Fruit fly (Drosophila melanogaster) whole organism, embryonic: ENCODE data around the gene Mo25.
A peak's percentile ranks its signal among the peaks of the same experiment; 100 is the strongest.

Source experiments
- Asciz ChIP-seq: fragments of 200-800 bp; sonication (Bioruptor generic); optimal IDR thresholded peaks from 2 replicates; lab custom pipeline; 2017; ENCODE audit warnings: missing biosample characterization, mild to moderate bottlenecking, missing genetic modification characterization, missing genetic modification reagents
- B-H1 ChIP-seq: fragments of 200-800 bp; sonication (Bioruptor generic); IDR thresholded peaks from 3 replicates; pipeline ENCODE4 v1.3.6; 2022; ENCODE audit warnings: missing biosample characterization, missing genetic modification characterization
- CG10565 ChIP-seq: fragments of 200-800 bp; sonication (Bioruptor generic); optimal IDR thresholded peaks from 3 replicates; lab custom pipeline; 2016; ENCODE audit warnings: missing biosample characterization, mild to moderate bottlenecking, missing genetic modification characterization
- CG11695 ChIP-seq: fragments of 200-800 bp; sonication (Bioruptor generic); IDR thresholded peaks from 3 replicates; pipeline ENCODE4 v1.3.6; 2022; ENCODE audit warnings: missing biosample characterization, missing genetic modification characterization
- CG12659 ChIP-seq: fragments of 200-800 bp; sonication (Bioruptor generic); optimal IDR thresholded peaks from 3 replicates; lab custom pipeline; 2017; ENCODE audit warnings: mild to moderate bottlenecking, missing biosample characterization, missing genetic modification reagents, missing genetic modification characterization
- CG14710 ChIP-seq: fragments of 200-800 bp; sonication (Bioruptor generic); optimal IDR thresholded peaks from 3 replicates; lab custom pipeline; 2019; ENCODE audit warnings: missing biosample characterization, mild to moderate bottlenecking, missing genetic modification characterization, moderate library complexity
- CG17186 ChIP-seq: fragments of 200-800 bp; sonication (Bioruptor generic); optimal IDR thresholded peaks from 3 replicates; lab custom pipeline; 2017; ENCODE audit warnings: missing biosample characterization, missing genetic modification reagents, missing genetic modification characterization
- CG2120 ChIP-seq: fragments of 200-800 bp; sonication (Bioruptor generic); optimal IDR thresholded peaks from 3 replicates; lab custom pipeline; 2016; ENCODE audit warnings: missing biosample characterization, missing genetic modification characterization
- CG2199 ChIP-seq: fragments of 200-800 bp; sonication (Bioruptor generic); IDR thresholded peaks from 3 replicates; pipeline ENCODE4 v1.3.6; 2022; ENCODE audit warnings: missing biosample characterization, missing genetic modification characterization
- CG2712 ChIP-seq: fragments of 200-800 bp; optimal IDR thresholded peaks from 3 replicates; lab custom pipeline; 2019; ENCODE audit warnings: missing biosample characterization, mild to moderate bottlenecking, missing genetic modification characterization, moderate library complexity
- CG30403 ChIP-seq: fragments of 200-800 bp; sonication (Bioruptor generic); optimal IDR thresholded peaks from 3 replicates; lab custom pipeline; 2016; ENCODE audit warnings: missing biosample characterization, missing genetic modification characterization
- CG33557 ChIP-seq: fragments of 200-800 bp; sonication (Bioruptor generic); optimal IDR thresholded peaks from 2 replicates; lab custom pipeline; 2019; ENCODE audit warnings: missing biosample characterization, mild to moderate bottlenecking, missing genetic modification characterization, moderate library complexity
- CG34376 ChIP-seq: fragments of 200-800 bp; sonication (Bioruptor generic); optimal IDR thresholded peaks from 2 replicates; lab custom pipeline; 2018; ENCODE audit warnings: missing biosample characterization, mild to moderate bottlenecking, missing genetic modification characterization
- CG34422 ChIP-seq: fragments of 200-800 bp; sonication (Bioruptor generic); IDR thresholded peaks from 3 replicates; pipeline ENCODE4 v1.3.6; 2022; ENCODE audit warnings: missing biosample characterization, missing genetic modification characterization
- CG4282 ChIP-seq: fragments of 200-800 bp; sonication (Bioruptor generic); optimal IDR thresholded peaks from 2 replicates; lab custom pipeline; 2016; ENCODE audit warnings: missing biosample characterization, missing genetic modification characterization
- CG4730 ChIP-seq: fragments of 200-800 bp; sonication (Bioruptor generic); IDR thresholded peaks from 2 replicates; pipeline ENCODE4 v1.3.6; 2022; ENCODE audit warnings: missing biosample characterization, missing genetic modification characterization
- CG6254 ChIP-seq: fragments of 200-800 bp; sonication (Bioruptor generic); optimal IDR thresholded peaks from 3 replicates; lab custom pipeline; 2017; ENCODE audit warnings: mild to moderate bottlenecking, missing biosample characterization, missing genetic modification reagents, missing genetic modification characterization
- CG9215 ChIP-seq: fragments of 200-800 bp; sonication (Bioruptor generic); IDR thresholded peaks from 2 replicates; pipeline ENCODE4 v1.3.6; 2022; ENCODE audit warnings: missing biosample characterization, missing genetic modification characterization
- CG9797 ChIP-seq: fragments of 200-800 bp; sonication (Bioruptor generic); optimal IDR thresholded peaks from 3 replicates; lab custom pipeline; 2018; ENCODE audit warnings: missing biosample characterization, mild to moderate bottlenecking, missing genetic modification characterization
- Fer1 ChIP-seq: fragments of 200-800 bp; sonication (Bioruptor generic); optimal IDR thresholded peaks from 2 replicates; lab custom pipeline; 2017; ENCODE audit warnings: missing biosample characterization, mild to moderate bottlenecking, missing genetic modification characterization
- Hand ChIP-seq: fragments of 200-800 bp; sonication (Bioruptor generic); optimal IDR thresholded peaks from 2 replicates; lab custom pipeline; 2017; ENCODE audit warnings: mild to moderate bottlenecking, missing biosample characterization, missing genetic modification reagents, missing genetic modification characterization
- Hr51 ChIP-seq, 2 experiments: fragments of 200-800 bp; sonication (Bioruptor generic); optimal IDR thresholded peaks; 2 replicates in 1 of 2; 3 replicates in 1 of 2; lab custom pipeline; 2016 to 2018; ENCODE audit warnings: missing biosample characterization in 2 of 2, missing genetic modification characterization in 2 of 2, mild to moderate bottlenecking in 1 of 2, moderate library complexity in 1 of 2
- Hsf ChIP-seq: fragments of 200-800 bp; sonication (Bioruptor generic); optimal IDR thresholded peaks from 3 replicates; lab custom pipeline; 2016; ENCODE audit warnings: missing biosample characterization, missing genetic modification characterization
- Med ChIP-seq: fragments of 200-800 bp; sonication (Bioruptor generic); peaks from one replicate; lab custom pipeline; 2016; ENCODE audit warnings: missing biosample characterization, missing genetic modification characterization, mild to moderate bottlenecking, inconsistent platforms, moderate library complexity
- Mes4 ChIP-seq: fragments of 200-800 bp; sonication (Bioruptor generic); optimal IDR thresholded peaks from 2 replicates; lab custom pipeline; 2016; ENCODE audit warnings: missing biosample characterization, missing genetic modification characterization
- Opbp ChIP-seq: fragments of 200-800 bp; sonication (Bioruptor generic); IDR thresholded peaks from 3 replicates; pipeline ENCODE4 v1.3.6; 2022; ENCODE audit warnings: missing biosample characterization, missing genetic modification characterization; ENCODE audit not compliant: partially characterized antibody
- Ptx1 ChIP-seq: fragments of 200-800 bp; sonication (Bioruptor generic); IDR thresholded peaks from 2 replicates; pipeline ENCODE4 v1.3.6; 2022; ENCODE audit warnings: missing biosample characterization, missing genetic modification characterization
- Scr ChIP-seq: fragments of 200-800 bp; sonication (Bioruptor generic); IDR thresholded peaks from 2 replicates; pipeline ENCODE4 v1.3.6; 2022; ENCODE audit warnings: missing biosample characterization, missing genetic modification characterization; ENCODE audit not compliant: partially characterized antibody
- Spps ChIP-seq: fragments of 200-800 bp; sonication (Bioruptor generic); optimal IDR thresholded peaks from 2 replicates; lab custom pipeline; 2018; ENCODE audit warnings: missing biosample characterization, mild to moderate bottlenecking, missing genetic modification characterization
- Ssrp ChIP-seq: fragments of 200-800 bp; sonication (Bioruptor generic); optimal IDR thresholded peaks from 2 replicates; lab custom pipeline; 2018; ENCODE audit warnings: missing biosample characterization, mild to moderate bottlenecking, missing genetic modification characterization, moderate library complexity
- Xrp1 ChIP-seq: fragments of 200-800 bp; sonication (Bioruptor generic); IDR thresholded peaks from 2 replicates; pipeline ENCODE4 v1.3.6; 2022; ENCODE audit warnings: missing biosample characterization, missing genetic modification characterization
- ap ChIP-seq: fragments of 200-800 bp; sonication (Bioruptor generic); IDR thresholded peaks from 2 replicates; pipeline ENCODE4 v1.3.6; 2022; ENCODE audit warnings: missing biosample characterization, missing genetic modification characterization
- ase ChIP-seq: fragments of 200-800 bp; sonication (Bioruptor generic); IDR thresholded peaks from 3 replicates; pipeline ENCODE4 v1.3.6; 2022; ENCODE audit warnings: missing biosample characterization, missing genetic modification characterization
- ato ChIP-seq: fragments of 200-800 bp; sonication (Bioruptor generic); IDR thresholded peaks from 2 replicates; pipeline ENCODE4 v1.3.6; 2022; ENCODE audit warnings: missing biosample characterization, missing genetic modification characterization; ENCODE audit not compliant: partially characterized antibody
- bab2 ChIP-seq: fragments of 200-800 bp; sonication (Bioruptor generic); optimal IDR thresholded peaks from 2 replicates; lab custom pipeline; 2016; ENCODE audit warnings: missing biosample characterization, missing genetic modification characterization
- da ChIP-seq: fragments of 200-800 bp; sonication (Bioruptor generic); optimal IDR thresholded peaks from 2 replicates; lab custom pipeline; 2016; ENCODE audit warnings: missing biosample characterization, missing genetic modification characterization
- dati ChIP-seq: fragments of 200-800 bp; sonication (Bioruptor generic); IDR thresholded peaks from 2 replicates; pipeline ENCODE4 v1.3.6; 2022; ENCODE audit warnings: missing biosample characterization, missing genetic modification characterization
- dmrt99B ChIP-seq: fragments of 200-800 bp; sonication (Bioruptor generic); optimal IDR thresholded peaks from 2 replicates; lab custom pipeline; 2018; ENCODE audit warnings: missing biosample characterization, mild to moderate bottlenecking, missing genetic modification characterization, moderate library complexity
- dysf ChIP-seq: fragments of 200-800 bp; sonication (Bioruptor generic); IDR thresholded peaks from 3 replicates; pipeline ENCODE4 v1.3.6; 2022; ENCODE audit warnings: missing biosample characterization, missing genetic modification characterization
- esg ChIP-seq: fragments of 200-800 bp; sonication (Bioruptor generic); conservative IDR thresholded peaks from 2 replicates; pipeline ENCODE4 v1.3.6; 2022; ENCODE audit warnings: missing biosample characterization, missing genetic modification characterization
- gsb-n ChIP-seq: fragments of 200-800 bp; sonication (Bioruptor generic); optimal IDR thresholded peaks from 3 replicates; lab custom pipeline; 2018; ENCODE audit warnings: missing biosample characterization, mild to moderate bottlenecking, missing genetic modification characterization
- klu ChIP-seq: fragments of 200-800 bp; sonication (Bioruptor generic); IDR thresholded peaks from 2 replicates; pipeline ENCODE4 v1.3.6; 2022; ENCODE audit warnings: missing biosample characterization, missing genetic modification characterization
- pfk ChIP-seq: fragments of 200-800 bp; sonication (Bioruptor generic); optimal IDR thresholded peaks from 2 replicates; lab custom pipeline; 2018; ENCODE audit warnings: missing biosample characterization, mild to moderate bottlenecking, missing genetic modification characterization, moderate library complexity
- pho ChIP-seq: fragments of 200-800 bp; sonication (Bioruptor generic); optimal IDR thresholded peaks from 2 replicates; lab custom pipeline; 2016; ENCODE audit warnings: missing biosample characterization, missing genetic modification characterization
- phol ChIP-seq: fragments of 200-800 bp; sonication (Bioruptor generic); optimal IDR thresholded peaks from 3 replicates; lab custom pipeline; 2018; ENCODE audit warnings: missing biosample characterization, mild to moderate bottlenecking, missing genetic modification characterization, moderate library complexity
- pzg ChIP-seq: fragments of 200-800 bp; sonication (Bioruptor generic); optimal IDR thresholded peaks from 3 replicates; lab custom pipeline; 2018; ENCODE audit warnings: missing biosample characterization, mild to moderate bottlenecking, missing genetic modification characterization, moderate library complexity
- row ChIP-seq: fragments of 200-800 bp; sonication (Bioruptor generic); IDR thresholded peaks from 3 replicates; pipeline ENCODE4 v1.3.6; 2022; ENCODE audit warnings: missing biosample characterization, missing genetic modification characterization
- sisA ChIP-seq: fragments of 200-800 bp; sonication (Bioruptor generic); IDR thresholded peaks from 2 replicates; pipeline ENCODE4 v1.3.6; 2022; ENCODE audit warnings: missing biosample characterization, missing genetic modification characterization
- stwl ChIP-seq: fragments of 200-800 bp; sonication (Bioruptor generic); optimal IDR thresholded peaks from 3 replicates; lab custom pipeline; 2018; ENCODE audit warnings: missing biosample characterization, mild to moderate bottlenecking, missing genetic modification characterization, moderate library complexity
- unpg ChIP-seq: fragments of 200-800 bp; sonication (Bioruptor generic); optimal IDR thresholded peaks from 3 replicates; lab custom pipeline; 2018; ENCODE audit warnings: missing biosample characterization, mild to moderate bottlenecking, missing genetic modification characterization, moderate library complexity
- z ChIP-seq: fragments of 200-800 bp; sonication (Bioruptor generic); IDR thresholded peaks from 3 replicates; pipeline ENCODE4 v1.3.6; 2022; ENCODE audit warnings: missing biosample characterization, missing genetic modification characterization

Mo25 gene

DNA sequence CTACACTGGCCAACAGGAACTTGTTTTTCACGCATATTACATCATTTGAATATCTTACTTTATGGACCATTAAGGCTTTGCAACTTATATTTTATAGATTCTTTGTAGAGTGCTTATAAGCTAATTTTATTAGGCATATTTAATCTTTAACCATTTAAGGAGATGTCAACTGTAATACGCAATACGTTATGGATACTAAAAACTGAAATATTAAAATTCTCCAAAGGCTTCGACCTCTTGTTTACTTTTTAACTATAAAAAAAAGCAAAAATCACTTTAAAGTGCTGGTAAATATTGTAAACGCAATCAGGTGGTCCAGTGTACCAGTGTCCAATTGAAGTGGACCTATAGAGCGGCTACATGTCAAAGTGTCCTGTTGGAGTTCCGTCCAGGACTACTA is 41.7 kb upstream of the Mo25 start:
- peak; percentile 56 for TF ChIP-seq phol (tag; lab: Kevin White, UChicago)
- TF ChIP-seq CG9797, result no peak
- TF ChIP-seq CG30403 (GFP tag; lab: Kevin White, UChicago), result peak; percentile 32
- TF ChIP-seq ato (GFP tag; lab: Robert Waterston, UW), result no peak
- peak; percentile 4 for TF ChIP-seq Hand (GFP tag; lab: Kevin White, UChicago)
- TF ChIP-seq Med (GFP tag; lab: Kevin White, UChicago), result peak; percentile 82
- no peak for TF ChIP-seq Mes4 (GFP tag; lab: Kevin White, UChicago)
- peak; percentile 17 for TF ChIP-seq Hsf (GFP tag; lab: Kevin White, UChicago)
- TF ChIP-seq Asciz (GFP tag; lab: Kevin White, UChicago), result peak; percentile 29
- peak; percentile 48 for TF ChIP-seq CG2120 (GFP tag; lab: Kevin White, UChicago)
- 0 out of 2 replicates have a peak, but pooled peaks have one; percentile 25 for TF ChIP-seq Xrp1 (GFP tag; lab: Robert Waterston, UW)
- TF ChIP-seq bab2, result peak; percentile 10
- peak; percentile 48 for TF ChIP-seq Fer1 (GFP tag; lab: Kevin White, UChicago)
- TF ChIP-seq CG11695 (GFP tag; lab: Robert Waterston, UW), result no peak
- TF ChIP-seq pho (GFP tag; lab: Kevin White, UChicago), result no peak
- TF ChIP-seq stwl (tag; lab: Kevin White, UChicago), result no peak
- TF ChIP-seq ap (GFP tag; lab: Robert Waterston, UW), result no peak
- no peak for TF ChIP-seq klu (GFP tag; lab: Robert Waterston, UW)
- peak; percentile 31 for TF ChIP-seq sisA (GFP tag; lab: Robert Waterston, UW)
- TF ChIP-seq dmrt99B (tag; lab: Kevin White, UChicago), result peak; percentile 58
- TF ChIP-seq CG34376, result no peak
- TF ChIP-seq Ptx1 (GFP tag; lab: Robert Waterston, UW), result peak; percentile 39; the same call in 1 of the 2 replicates
- TF ChIP-seq CG14710 (tag; lab: Kevin White, UChicago), result peak; percentile 12
- TF ChIP-seq da, result no peak
- peak; percentile 21 for TF ChIP-seq unpg (GFP tag; lab: Kevin White, UChicago)
- TF ChIP-seq pzg (GFP tag; lab: Kevin White, UChicago), result no peak
- TF ChIP-seq Scr (GFP tag; lab: Robert Waterston, UW), result no peak
- peak; percentile 43 for TF ChIP-seq CG2712
- no peak for TF ChIP-seq gsb-n (tag; lab: Kevin White, UChicago)
- no peak for TF ChIP-seq dati (GFP tag; lab: Robert Waterston, UW)
- no peak for TF ChIP-seq CG33557 (GFP tag; lab: Kevin White, UChicago)
- TF ChIP-seq ase (GFP tag; lab: Robert Waterston, UW), result no peak
- peak; percentile 43; the same call in 1 of the 3 replicates for TF ChIP-seq dysf (GFP tag; lab: Robert Waterston, UW)
- peak; percentile 36 for TF ChIP-seq Ssrp
- no peak for TF ChIP-seq CG34422
- no peak for TF ChIP-seq CG17186 (GFP tag; lab: Kevin White, UChicago)
- TF ChIP-seq Hr51 (GFP tag; optimal IDR thresholded peaks at IDR 0.05; lab: Kevin White, UChicago), result peak in 1 of 2 experiments; percentile 50
- TF ChIP-seq Spps, result no peak
- no peak for TF ChIP-seq esg
- TF ChIP-seq CG10565 (GFP tag; lab: Kevin White, UChicago), result no peak
- TF ChIP-seq pfk (GFP tag; lab: Kevin White, UChicago), result no peak
- no peak for TF ChIP-seq B-H1 (GFP tag; lab: Robert Waterston, UW)
- peak; percentile 15 for TF ChIP-seq CG12659 (GFP tag; lab: Kevin White, UChicago)
- TF ChIP-seq CG9215 (GFP tag; lab: Robert Waterston, UW), result no peak
- TF ChIP-seq CG4282 (GFP tag; lab: Kevin White, UChicago), result no peak
- no peak for TF ChIP-seq CG6254 (GFP tag; lab: Kevin White, UChicago)
- no peak for TF ChIP-seq Opbp (GFP tag; lab: Robert Waterston, UW)
- peak; percentile 48 for TF ChIP-seq row
- no peak for TF ChIP-seq CG4730
- no peak for TF ChIP-seq CG2199 (GFP tag; lab: Robert Waterston, UW)
- TF ChIP-seq z (GFP tag; lab: Robert Waterston, UW), result no peak
